Fruit fly (Drosophila melanogaster) whole organism, embryonic: ENCODE measurements around the gene Reg-2.
A peak's percentile ranks its signal among the peaks of the same experiment; 100 is the strongest.

Source experiments
- Atf-2 ChIP-seq: fragments of 200-800 bp; sonication (Bioruptor generic); optimal IDR thresholded peaks from 2 replicates; lab custom pipeline; 2016; ENCODE audit warnings: missing biosample characterization, missing genetic modification characterization
- CG12071 ChIP-seq: fragments of 200-800 bp; sonication (Bioruptor generic); optimal IDR thresholded peaks from 3 replicates; lab custom pipeline; 2018; ENCODE audit warnings: missing biosample characterization, mild to moderate bottlenecking, missing genetic modification characterization
- CG12391 ChIP-seq: fragments of 200-800 bp; sonication (Bioruptor generic); optimal IDR thresholded peaks from 3 replicates; lab custom pipeline; 2018; ENCODE audit warnings: missing biosample characterization, mild to moderate bottlenecking, missing genetic modification characterization, moderate library complexity
- CG13296 ChIP-seq: fragments of 200-800 bp; sonication (Bioruptor generic); optimal IDR thresholded peaks from 3 replicates; lab custom pipeline; 2018; ENCODE audit warnings: missing biosample characterization, mild to moderate bottlenecking, missing genetic modification characterization
- CG14965 ChIP-seq: fragments of 200-800 bp; sonication (Bioruptor generic); optimal IDR thresholded peaks from 2 replicates; lab custom pipeline; 2016; ENCODE audit warnings: missing biosample characterization, missing genetic modification characterization, borderline replicate concordance
- CG15269 ChIP-seq: fragments of 200-800 bp; sonication (Bioruptor generic); optimal IDR thresholded peaks from 2 replicates; lab custom pipeline; 2018; ENCODE audit warnings: missing biosample characterization, mild to moderate bottlenecking, missing genetic modification characterization, moderate library complexity
- CG15479 ChIP-seq: fragments of 200-800 bp; sonication (Bioruptor generic); optimal IDR thresholded peaks from 3 replicates; lab custom pipeline; 2019; ENCODE audit warnings: missing biosample characterization, mild to moderate bottlenecking, missing genetic modification characterization, moderate library complexity
- CG15696 ChIP-seq: fragments of 200-800 bp; sonication (Bioruptor generic); optimal IDR thresholded peaks from 2 replicates; lab custom pipeline; 2019; ENCODE audit warnings: missing biosample characterization, mild to moderate bottlenecking, missing genetic modification characterization, moderate library complexity
- CG1602 ChIP-seq: fragments of 200-800 bp; sonication (Bioruptor generic); optimal IDR thresholded peaks from 3 replicates; lab custom pipeline; 2016; ENCODE audit warnings: missing biosample characterization, missing genetic modification characterization
- CG1647 ChIP-seq: fragments of 200-800 bp; sonication (Bioruptor generic); optimal IDR thresholded peaks from 3 replicates; lab custom pipeline; 2016; ENCODE audit warnings: missing biosample characterization, missing genetic modification characterization
- CG17186 ChIP-seq: fragments of 200-800 bp; sonication (Bioruptor generic); optimal IDR thresholded peaks from 3 replicates; lab custom pipeline; 2017; ENCODE audit warnings: missing biosample characterization, missing genetic modification reagents, missing genetic modification characterization
- CG18262 ChIP-seq: fragments of 200-800 bp; optimal IDR thresholded peaks from 3 replicates; lab custom pipeline; 2019; ENCODE audit warnings: missing biosample characterization, mild to moderate bottlenecking, missing genetic modification characterization, moderate library complexity
- CG2678 ChIP-seq: fragments of 200-800 bp; sonication (Bioruptor generic); optimal IDR thresholded peaks from 3 replicates; lab custom pipeline; 2019; ENCODE audit warnings: missing biosample characterization, mild to moderate bottlenecking, missing genetic modification characterization, moderate library complexity
- CG3065 ChIP-seq: fragments of 200-800 bp; sonication (Bioruptor generic); optimal IDR thresholded peaks from 2 replicates; lab custom pipeline; 2016; ENCODE audit warnings: missing biosample characterization, missing genetic modification characterization
- CG31224 ChIP-seq: fragments of 200-800 bp; sonication (Bioruptor generic); IDR thresholded peaks from 2 replicates; pipeline ENCODE4 v1.3.6; 2022; ENCODE audit warnings: missing biosample characterization, missing genetic modification characterization
- CG6683 ChIP-seq: fragments of 200-800 bp; sonication (Bioruptor generic); optimal IDR thresholded peaks from 2 replicates; lab custom pipeline; 2017; ENCODE audit warnings: missing biosample characterization, mild to moderate bottlenecking, missing genetic modification characterization, missing genetic modification reagents
- CG7928 ChIP-seq: fragments of 200-800 bp; sonication (Bioruptor generic); optimal IDR thresholded peaks from 2 replicates; lab custom pipeline; 2017; ENCODE audit warnings: missing biosample characterization, mild to moderate bottlenecking, missing genetic modification characterization
- CG7963 ChIP-seq: fragments of 200-800 bp; sonication (Bioruptor generic); IDR thresholded peaks from 3 replicates; pipeline ENCODE4 v1.3.6; 2022; ENCODE audit warnings: missing biosample characterization, missing genetic modification characterization; ENCODE audit not compliant: partially characterized antibody
- CG8281 ChIP-seq: fragments of 200-800 bp; sonication (Bioruptor generic); optimal IDR thresholded peaks from 2 replicates; lab custom pipeline; 2018; ENCODE audit warnings: missing biosample characterization, mild to moderate bottlenecking, missing genetic modification characterization, moderate library complexity
- CG9609 ChIP-seq: fragments of 200-800 bp; sonication (Bioruptor generic); optimal IDR thresholded peaks from 3 replicates; lab custom pipeline; 2016; ENCODE audit warnings: missing biosample characterization, missing genetic modification characterization
- Camta ChIP-seq: fragments of 200-800 bp; sonication (Bioruptor generic); optimal IDR thresholded peaks from 2 replicates; lab custom pipeline; 2016; ENCODE audit warnings: missing biosample characterization, missing genetic modification characterization
- Dll ChIP-seq: fragments of 200-800 bp; sonication (Bioruptor generic); IDR thresholded peaks from 4 replicates; pipeline ENCODE4 v1.3.6; 2022; ENCODE audit warnings: missing biosample characterization, missing genetic modification characterization; ENCODE audit not compliant: partially characterized antibody
- Gsc ChIP-seq: fragments of 200-800 bp; sonication (Bioruptor generic); IDR thresholded peaks from 2 replicates; pipeline ENCODE4 v1.3.6; 2022; ENCODE audit warnings: missing biosample characterization, missing genetic modification characterization
- HLH4C ChIP-seq: fragments of 200-800 bp; sonication (Bioruptor generic); IDR thresholded peaks from 3 replicates; pipeline ENCODE4 v1.3.6; 2022; ENCODE audit warnings: missing biosample characterization, missing genetic modification characterization; ENCODE audit not compliant: partially characterized antibody
- Lhr ChIP-seq: fragments of 200-800 bp; sonication (Bioruptor generic); optimal IDR thresholded peaks from 3 replicates; lab custom pipeline; 2017; ENCODE audit warnings: mild to moderate bottlenecking, missing biosample characterization, missing genetic modification reagents, missing genetic modification characterization
- Nf-YC ChIP-seq: fragments of 200-800 bp; optimal IDR thresholded peaks from 3 replicates; lab custom pipeline; 2019; ENCODE audit warnings: missing biosample characterization, mild to moderate bottlenecking, missing genetic modification characterization, moderate library complexity
- NfI ChIP-seq: fragments of 200-800 bp; sonication (Bioruptor generic); optimal IDR thresholded peaks from 3 replicates; lab custom pipeline; 2018; ENCODE audit warnings: missing biosample characterization, mild to moderate bottlenecking, missing genetic modification characterization, moderate library complexity
- Poxn ChIP-seq: fragments of 200-800 bp; sonication (Bioruptor generic); IDR thresholded peaks from 2 replicates; pipeline ENCODE4 v1.3.6; 2022; ENCODE audit warnings: missing biosample characterization, missing genetic modification characterization
- Sox100B ChIP-seq: fragments of 200-800 bp; sonication (Bioruptor generic); optimal IDR thresholded peaks from 3 replicates; lab custom pipeline; 2018; ENCODE audit warnings: missing biosample characterization, mild to moderate bottlenecking, missing genetic modification characterization
- Spps ChIP-seq: fragments of 200-800 bp; sonication (Bioruptor generic); optimal IDR thresholded peaks from 2 replicates; lab custom pipeline; 2018; ENCODE audit warnings: missing biosample characterization, mild to moderate bottlenecking, missing genetic modification characterization
- ash1 ChIP-seq: fragments of 200-800 bp; sonication (Bioruptor generic); optimal IDR thresholded peaks from 2 replicates; lab custom pipeline; 2018; ENCODE audit warnings: missing biosample characterization, mild to moderate bottlenecking, missing genetic modification characterization
- bcd ChIP-seq: fragments of 200-800 bp; sonication (Bioruptor generic); optimal IDR thresholded peaks from 2 replicates; lab custom pipeline; 2017; ENCODE audit warnings: missing biosample characterization, mild to moderate bottlenecking, missing genetic modification characterization
- chinmo ChIP-seq: fragments of 200-800 bp; sonication (Bioruptor generic); IDR thresholded peaks from 4 replicates; pipeline ENCODE4 v1.3.6; 2022; ENCODE audit warnings: missing biosample characterization, missing genetic modification characterization; ENCODE audit not compliant: partially characterized antibody
- emc ChIP-seq: fragments of 200-800 bp; sonication (Bioruptor generic); optimal IDR thresholded peaks from 2 replicates; lab custom pipeline; 2016; ENCODE audit warnings: missing biosample characterization, missing genetic modification characterization
- fd102C ChIP-seq: fragments of 200-800 bp; sonication (Bioruptor generic); optimal IDR thresholded peaks from 2 replicates; lab custom pipeline; 2018; ENCODE audit warnings: missing biosample characterization, mild to moderate bottlenecking, missing genetic modification characterization, moderate library complexity
- fd3F ChIP-seq: fragments of 200-800 bp; sonication (Bioruptor generic); optimal IDR thresholded peaks from 2 replicates; lab custom pipeline; 2018; ENCODE audit warnings: missing biosample characterization, mild to moderate bottlenecking, missing genetic modification characterization, moderate library complexity
- jigr1 ChIP-seq: fragments of 200-800 bp; sonication (Bioruptor generic); IDR thresholded peaks from 3 replicates; pipeline ENCODE4 v1.3.6; 2022; ENCODE audit warnings: missing biosample characterization, missing genetic modification characterization
- lilli ChIP-seq: fragments of 200-800 bp; sonication (Bioruptor generic); optimal IDR thresholded peaks from 3 replicates; lab custom pipeline; 2016; ENCODE audit warnings: missing biosample characterization, missing genetic modification characterization
- mirr ChIP-seq: fragments of 200-800 bp; sonication (Bioruptor generic); optimal IDR thresholded peaks from 3 replicates; lab custom pipeline; 2018; ENCODE audit warnings: missing biosample characterization, mild to moderate bottlenecking, missing genetic modification characterization
- nau ChIP-seq: fragments of 200-800 bp; sonication (Bioruptor generic); optimal IDR thresholded peaks from 3 replicates; lab custom pipeline; 2017; ENCODE audit warnings: missing biosample characterization, mild to moderate bottlenecking, missing genetic modification characterization, missing genetic modification reagents
- nmo ChIP-seq: fragments of 200-800 bp; sonication (Bioruptor generic); optimal IDR thresholded peaks from 2 replicates; lab custom pipeline; 2018; ENCODE audit warnings: missing biosample characterization, mild to moderate bottlenecking, missing genetic modification characterization, moderate library complexity
- pan ChIP-seq, 4 experiments: fragments of >200 bp in 3 of 4; fragments of 200-800 bp in 1 of 4; sonication (Bioruptor generic) in 1 of 4; optimal IDR thresholded peaks in 3 of 4; IDR thresholded peaks in 1 of 4; 2 replicates each; pipeline versions ENCODE4 v1.3.6 to Lab custom; 2017 to 2022; ENCODE audit warnings: missing biosample characterization in 2 of 4, missing genetic modification characterization in 2 of 4, mixed read lengths in 1 of 4
- salm ChIP-seq: fragments of 200-800 bp; sonication (Bioruptor generic); optimal IDR thresholded peaks from 2 replicates; lab custom pipeline; 2018; ENCODE audit warnings: missing biosample characterization, mild to moderate bottlenecking, missing genetic modification characterization
- seq ChIP-seq: fragments of 200-800 bp; sonication (Bioruptor generic); IDR thresholded peaks from 2 replicates; pipeline ENCODE4 v1.3.6; 2022; ENCODE audit warnings: missing biosample characterization, missing genetic modification characterization
- sim ChIP-seq: fragments of 200-800 bp; sonication (Bioruptor generic); IDR thresholded peaks from 2 replicates; pipeline ENCODE4 v1.3.6; 2022; ENCODE audit warnings: missing biosample characterization, missing genetic modification characterization
- vnd ChIP-seq: fragments of 200-800 bp; sonication (Bioruptor generic); IDR thresholded peaks from 3 replicates; pipeline ENCODE4 v1.3.6; 2022; ENCODE audit warnings: missing biosample characterization, missing genetic modification characterization; ENCODE audit not compliant: partially characterized antibody
- zf30C ChIP-seq: fragments of 200-800 bp; sonication (Bioruptor generic); optimal IDR thresholded peaks from 3 replicates; lab custom pipeline; 2018; ENCODE audit warnings: missing biosample characterization, mild to moderate bottlenecking, missing genetic modification characterization

Reg-2 gene

DNA sequence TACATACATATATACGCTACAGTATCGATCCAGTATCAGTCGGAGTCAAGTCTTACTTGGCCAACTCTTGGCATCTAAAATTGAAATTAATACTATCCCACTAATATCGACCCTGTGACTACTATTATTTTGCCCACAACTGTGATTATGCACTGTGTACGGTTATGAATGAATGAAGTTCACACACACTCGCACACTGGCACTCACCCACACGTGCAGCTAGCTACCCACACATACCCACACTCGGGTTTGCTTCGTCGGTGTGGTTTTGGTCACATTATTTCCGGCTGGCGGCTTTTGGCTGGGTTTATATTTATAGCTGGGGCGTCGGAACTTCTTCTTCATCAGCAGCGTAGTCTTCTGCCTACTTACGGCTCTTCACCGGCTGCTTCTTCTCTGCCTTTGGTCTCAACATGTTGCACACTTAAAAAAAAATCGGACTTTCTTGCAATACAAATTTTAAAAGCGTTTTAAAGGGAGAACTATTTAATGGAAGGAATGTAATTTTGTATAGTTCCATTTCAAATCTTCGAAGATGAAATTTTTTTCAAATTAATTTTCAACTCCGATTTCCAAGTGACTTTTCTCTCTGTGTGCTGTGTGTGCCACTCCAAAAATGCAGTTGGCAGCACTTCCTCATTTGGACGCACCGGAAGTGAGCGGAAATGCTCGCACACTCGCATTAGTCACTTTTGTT is 28.1 kb upstream of the Reg-2 start (continued):
- TF ChIP-seq Gsc (GFP tag; lab: Robert Waterston, UW) (peak; percentile 81), CG2678 (tag; lab: Kevin White, UChicago) (peak; percentile 91), sim (peak; percentile 90), zf30C (GFP tag; lab: Kevin White, UChicago) (peak; percentile 93), CG12071 (GFP tag; lab: Kevin White, UChicago) (peak; percentile 84), CG7928 (GFP tag; lab: Kevin White, UChicago) (no peak), vnd (GFP tag; lab: Robert Waterston, UW) (no peak), CG13296 (peak; percentile 42), Spps (tag; lab: Kevin White, UChicago) (peak; percentile 89), pan (optimal IDR thresholded peaks at IDR 0.05; lab: Kevin White, UChicago) (no peak), pan (GFP tag; optimal IDR thresholded peaks at IDR 0.05 in 1 of 2, IDR thresholded peaks at IDR 0.05 in 1 of 2) (peak in 1 of 2 experiments; percentile 91), fd102C (GFP tag; lab: Kevin White, UChicago) (peak; percentile 90), CG1647 (GFP tag; lab: Kevin White, UChicago) (peak; percentile 74), Poxn (0 out of 2 replicates have a peak, but pooled peaks have one; percentile 15), CG15479 (peak; percentile 47), CG9609 (GFP tag; lab: Kevin White, UChicago) (peak; percentile 95), seq (GFP tag; lab: Robert Waterston, UW) (peak; percentile 88), emc (peak; percentile 60), CG12391 (tag; lab: Kevin White, UChicago) (peak; percentile 95), ash1 (GFP tag; lab: Kevin White, UChicago) (no peak), CG15696 (tag; lab: Kevin White, UChicago) (peak; percentile 93), CG17186 (GFP tag; lab: Kevin White, UChicago) (peak; percentile 70), Sox100B (peak; percentile 91), Nf-YC (peak; percentile 26), CG3065 (peak; percentile 79), nau (GFP tag; lab: Kevin White, UChicago) (peak; percentile 88), CG6683 (GFP tag; lab: Kevin White, UChicago) (peak; percentile 53), lilli (GFP tag; lab: Kevin White, UChicago) (peak; percentile 86), CG8281 (tag; lab: Kevin White, UChicago) (peak; percentile 74), fd3F (peak; percentile 66), CG18262 (tag; lab: Kevin White, UChicago) (peak; percentile 95), NfI (GFP tag; lab: Kevin White, UChicago) (peak; percentile 84), jigr1 (GFP tag; lab: Robert Waterston, UW) (peak; percentile 71; the same call in 2 of the 3 replicates), Lhr (GFP tag; lab: Kevin White, UChicago) (peak; percentile 88), CG31224 (GFP tag; lab: Robert Waterston, UW) (peak; percentile 65), Dll (GFP tag; lab: Robert Waterston, UW) (no peak), mirr (no peak), bcd (GFP tag; lab: Kevin White, UChicago) (peak; percentile 87), Camta (peak; percentile 93), CG15269 (tag; lab: Kevin White, UChicago) (peak; percentile 85), HLH4C (no peak), CG1602 (GFP tag; lab: Kevin White, UChicago) (peak; percentile 92), chinmo (0 out of 4 replicates have a peak, but pooled peaks have one; percentile 6), salm (tag; lab: Kevin White, UChicago) (peak; percentile 86), Atf-2 (peak; percentile 89), nmo (GFP tag; lab: Kevin White, UChicago) (peak; percentile 96), CG14965 (GFP tag; lab: Kevin White, UChicago) (peak; percentile 78), CG7963 (GFP tag; lab: Robert Waterston, UW) (no peak)
